Fruit fly (Drosophila melanogaster): ENCODE data around the gene Dyro.

Dyro gene

dm6 chr3L:11318532-11319170, 22.9 kb upstream of the Dyro start (continued):
- TF ChIP-seq CG16863 (GFP tag; optimal IDR thresholded peaks at IDR 0.05) (peak; percentile 85), knrl (GFP tag; IDR thresholded peaks at IDR 0.05; ENCODE audit: partially characterized antibody) (no peak), CG4730 (GFP tag; IDR thresholded peaks at IDR 0.05) (peak; percentile 89), Nf-YA (GFP tag; IDR thresholded peaks at IDR 0.05) (peak; percentile 94), danr (GFP tag; IDR thresholded peaks at IDR 0.05) (peak; percentile 75), pb (GFP tag; optimal IDR thresholded peaks at IDR 0.05) (peak; percentile 78), Antp (GFP tag; optimal IDR thresholded peaks at IDR 0.05) (peak; percentile 81), bcd (GFP tag; optimal IDR thresholded peaks at IDR 0.05) (peak; percentile 79), aop (GFP tag; IDR thresholded peaks at IDR 0.05) (peak; percentile 88), inv (GFP tag; IDR thresholded peaks at IDR 0.05; ENCODE audit: partially characterized antibody) (no peak), fd64A (GFP tag; optimal IDR thresholded peaks at IDR 0.05) (peak; percentile 82), CG2199 (GFP tag; IDR thresholded peaks at IDR 0.05) (peak; percentile 95), row (GFP tag; IDR thresholded peaks at IDR 0.05) (peak; percentile 89), nom (GFP tag; optimal IDR thresholded peaks at IDR 0.05) (no peak), crol (GFP tag; IDR thresholded peaks at IDR 0.05) (peak; percentile 21; the same call in 1 of the 2 replicates), fd102C (GFP tag; optimal IDR thresholded peaks at IDR 0.05) (no peak), mld (GFP tag; IDR thresholded peaks at IDR 0.05; ENCODE audit: partially characterized antibody) (no peak), H2.0 (GFP tag; IDR thresholded peaks at IDR 0.05) (peak; percentile 90), CG12236 (GFP tag; optimal IDR thresholded peaks at IDR 0.05) (peak; percentile 76), ham (GFP tag; IDR thresholded peaks at IDR 0.05) (0 out of 2 replicates have a peak, but pooled peaks have one; percentile 11), unc-4 (GFP tag; IDR thresholded peaks at IDR 0.05; ENCODE audit: partially characterized antibody) (no peak), Kr (GFP tag; optimal IDR thresholded peaks at IDR 0.05) (no peak), sr (GFP tag; IDR thresholded peaks at IDR 0.05) (peak; percentile 85), CG10959 (GFP tag; IDR thresholded peaks at IDR 0.05) (peak; percentile 88), zen (tag; optimal IDR thresholded peaks at IDR 0.05) (peak; percentile 84), ash1 (GFP tag; optimal IDR thresholded peaks at IDR 0.05) (no peak), CG9817 (tag; optimal IDR thresholded peaks at IDR 0.05) (peak; percentile 75), mirr (GFP tag; optimal IDR thresholded peaks at IDR 0.05) (peak; percentile 57), Fer1 (GFP tag; optimal IDR thresholded peaks at IDR 0.05) (peak; percentile 83), ranshi (GFP tag; IDR thresholded peaks at IDR 0.05) (peak; percentile 91), CG15073 (GFP tag; optimal IDR thresholded peaks at IDR 0.05) (no peak), GATAe (GFP tag; conservative IDR thresholded peaks at IDR 0.05) (peak; percentile 72), Ada2b (GFP tag; IDR thresholded peaks at IDR 0.05) (peak; percentile 92), corto (GFP tag; optimal IDR thresholded peaks at IDR 0.05) (peak; percentile 67), Rfx (GFP tag; IDR thresholded peaks at IDR 0.05) (peak; percentile 91), exex (tag; optimal IDR thresholded peaks at IDR 0.05) (peak; percentile 53), Opbp (GFP tag; IDR thresholded peaks at IDR 0.05; ENCODE audit: partially characterized antibody) (no peak), ems (GFP tag; optimal IDR thresholded peaks at IDR 0.05) (peak; percentile 87), hth (optimal IDR thresholded peaks at IDR 0.05) (no peak), pzg (GFP tag; optimal IDR thresholded peaks at IDR 0.05) (no peak), CG18764 (GFP tag; optimal IDR thresholded peaks at IDR 0.05) (peak; percentile 83), luna (GFP tag; optimal IDR thresholded peaks at IDR 0.05) (peak; percentile 20), org-1 (GFP tag; optimal IDR thresholded peaks at IDR 0.05) (peak; percentile 75), tll (GFP tag; optimal IDR thresholded peaks at IDR 0.05) (no peak), CG10462 (GFP tag; optimal IDR thresholded peaks at IDR 0.05) (peak; percentile 62), CG2129 (GFP tag; IDR thresholded peaks at IDR 0.05; ENCODE audit: partially characterized antibody) (no peak), E2f2 (GFP tag; IDR thresholded peaks at IDR 0.05) (peak; percentile 63), zfh2 (GFP tag; optimal IDR thresholded peaks at IDR 0.05) (peak; percentile 39), Hr39 (optimal IDR thresholded peaks at IDR 0.05) (no peak), sd (tag; optimal IDR thresholded peaks at IDR 0.05) (peak; percentile 56)

Measured in whole organism, embryonic.